Worm (Caenorhabditis elegans) whole organism, L4/young adult: ENCODE data around the gene K10G4.5.

Experiments
- W03F9.2 ChIP-seq: fragments of 150-350 bp; optimal IDR thresholded peaks from 2 replicates; lab custom pipeline; 2014; ENCODE audit warnings: missing biosample characterization, missing genetic modification characterization
- dao-5 ChIP-seq: sonication (generic microtip); optimal IDR thresholded peaks from 2 replicates; lab custom pipeline; 2016; ENCODE audit warnings: missing genotype, missing genetic modification characterization, moderate library complexity, missing compliant biosample characterization
- him-1 ChIP-seq: sonication (generic microtip); optimal IDR thresholded peaks from 2 replicates; lab custom pipeline; 2016; ENCODE audit warnings: missing genotype, missing genetic modification reagents, missing genetic modification characterization, missing compliant biosample characterization

The K10G4.5 gene

DNA sequence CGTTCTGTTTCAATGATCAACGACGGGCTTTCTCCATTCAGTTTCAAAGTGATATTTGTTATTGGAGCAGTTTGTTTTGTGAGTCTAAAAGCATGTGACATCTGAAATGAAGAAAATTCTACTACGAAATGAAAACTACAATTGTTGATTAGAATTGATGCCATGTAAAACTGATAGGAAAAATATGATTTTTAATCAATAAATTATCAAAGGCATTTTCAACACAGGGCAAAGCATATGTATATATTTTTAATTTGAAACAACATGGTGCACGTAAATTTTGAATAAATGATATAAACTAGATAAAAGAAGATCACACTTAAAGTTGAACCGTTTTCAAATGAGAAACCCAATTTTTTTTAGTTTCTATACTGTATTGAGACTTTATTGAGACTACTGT lies at the start of gene K10G4.5:
Gene K10G4.5 (minus strand): TSS at position 101 of the 400 bp plus-strand sequence.
- TF ChIP-seq him-1 (tag; lab: Kevin White, UChicago) (no peak), dao-5 (tag; lab: Kevin White, UChicago) (no peak), W03F9.2 (tag; lab: Kevin White, UChicago) (no peak)

DNA sequence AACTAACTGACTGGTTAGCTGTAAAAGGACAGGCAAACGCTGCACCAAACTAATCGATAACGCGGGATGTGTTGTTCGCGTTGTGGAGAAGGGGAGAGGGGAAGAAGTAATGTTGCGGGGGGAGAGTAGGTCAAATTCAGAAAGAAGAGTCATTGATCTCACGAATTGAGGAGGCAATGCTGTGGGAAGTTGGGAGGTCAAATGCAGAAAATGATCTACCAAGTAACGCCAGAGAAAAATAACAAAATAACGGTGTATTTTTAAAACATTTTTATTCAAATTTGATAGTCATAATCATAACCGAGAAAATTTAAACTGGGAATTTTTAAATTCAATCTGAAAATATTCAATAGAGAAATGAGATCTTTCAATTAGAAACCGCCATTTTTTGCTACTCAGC lies 48.8 kb upstream of the K10G4.5 start, which contains the start of gene lsy-27:
Gene lsy-27 (minus strand): TSS at position 101 of the 400 bp plus-strand sequence.
- TF ChIP-seq him-1 (tag; lab: Kevin White, UChicago) (no peak), dao-5 (tag; lab: Kevin White, UChicago) (no peak), W03F9.2 (tag; lab: Kevin White, UChicago) (no peak)

DNA sequence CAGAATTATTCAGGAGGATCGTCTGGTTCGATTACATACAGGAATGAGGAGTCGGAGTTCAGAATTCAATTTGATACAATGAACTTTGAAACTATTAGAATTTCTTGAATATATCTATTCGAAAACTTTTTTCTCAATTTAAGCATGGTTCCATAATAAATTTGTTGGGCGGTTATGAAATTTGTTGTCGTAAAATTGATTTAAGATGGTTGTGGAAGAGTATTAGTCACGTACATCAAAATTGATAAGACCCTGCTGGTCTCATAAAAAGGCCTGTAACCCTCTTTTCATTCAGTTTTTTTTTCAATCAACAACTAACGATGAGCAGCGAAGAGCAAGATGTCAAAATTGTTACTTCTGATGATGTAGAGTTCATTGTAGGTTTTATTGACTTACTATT lies 46.3 kb upstream of the K10G4.5 start, which contains the start of gene skr-5:
Gene skr-5 (plus strand): TSS at position 301 of the 400 bp plus-strand sequence.
- TF ChIP-seq W03F9.2 (tag; lab: Kevin White, UChicago) (no peak), him-1 (tag; lab: Kevin White, UChicago) (no peak), dao-5 (tag; lab: Kevin White, UChicago) (no peak)

DNA sequence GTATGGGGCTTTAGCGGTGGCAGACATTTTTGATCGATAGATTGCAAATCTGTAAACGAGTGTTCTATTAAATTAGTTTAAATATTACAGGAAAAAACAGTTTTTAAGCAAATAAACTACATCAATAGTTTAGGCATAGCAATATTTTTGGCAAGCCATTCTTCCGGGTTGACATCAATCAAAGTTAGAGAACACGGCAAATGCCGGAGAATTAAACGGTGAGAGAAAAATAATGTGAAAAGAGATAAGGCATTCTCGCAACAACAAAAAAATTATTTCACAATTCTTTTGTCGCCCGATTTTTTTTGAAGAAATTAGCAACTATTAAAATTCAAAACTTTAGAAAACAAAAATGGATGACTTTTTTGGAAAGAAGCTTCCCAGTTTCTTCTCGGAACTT lies 43.6 kb upstream of the K10G4.5 start, which contains the start of the genes fbxa-188 and fbxa-189:
Gene fbxa-188 (minus strand): TSS at position 51 of the 400 bp plus-strand sequence.
Gene fbxa-189 (plus strand): TSS at position 339 of the 400 bp plus-strand sequence.
- TF ChIP-seq him-1 (tag; lab: Kevin White, UChicago): no peak
- TF ChIP-seq W03F9.2 (tag; lab: Kevin White, UChicago): no peak
- no peak for TF ChIP-seq dao-5 (tag; lab: Kevin White, UChicago)

DNA sequence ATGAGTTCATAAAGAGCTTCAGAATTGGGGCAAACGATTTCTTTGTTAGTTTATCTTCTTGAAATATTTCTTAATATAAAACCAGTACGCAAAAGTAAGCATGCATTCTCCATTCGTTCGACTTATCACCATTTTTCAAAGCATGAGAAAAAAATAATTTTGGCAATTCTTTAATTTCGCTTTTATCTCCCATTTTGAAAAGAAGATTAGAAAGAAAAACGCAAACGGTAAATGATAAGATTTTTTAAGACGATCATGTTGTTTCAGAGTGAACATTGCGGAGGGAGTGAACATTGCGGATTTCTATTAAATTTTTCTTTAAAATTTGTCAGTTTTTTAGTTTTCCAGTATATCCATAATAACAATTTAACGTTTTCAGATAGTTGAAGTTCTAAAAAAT lies 38.1 kb upstream of the K10G4.5 start:
- TF ChIP-seq him-1 (tag; lab: Kevin White, UChicago): no peak
- TF ChIP-seq W03F9.2 (tag; lab: Kevin White, UChicago): no peak
- TF ChIP-seq dao-5 (tag; lab: Kevin White, UChicago): no peak

DNA sequence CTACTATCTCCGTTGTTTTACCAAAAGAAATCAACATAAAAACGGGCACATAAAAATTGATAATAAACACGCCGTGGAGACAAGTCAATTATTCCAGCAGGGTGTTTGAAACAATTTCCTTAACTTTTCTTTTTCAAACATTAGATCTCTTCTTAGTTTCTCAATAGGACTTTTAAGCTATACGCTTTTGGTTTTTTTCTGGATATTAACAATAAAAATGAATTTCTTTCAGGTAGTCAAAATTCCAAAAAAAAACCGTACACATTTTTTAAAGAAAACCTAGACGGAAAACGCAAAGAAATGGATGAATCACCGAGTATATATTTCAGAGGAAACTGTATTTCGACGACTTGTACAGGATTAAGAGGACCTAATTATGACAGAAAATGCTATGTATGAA lies 30.1 kb upstream of the K10G4.5 start, which contains the start of gene fbxa-185:
Gene fbxa-185 (plus strand): TSS at position 301 of the 400 bp plus-strand sequence.
- TF ChIP-seq dao-5 (tag; lab: Kevin White, UChicago): no peak
- TF ChIP-seq him-1 (tag; lab: Kevin White, UChicago): no peak
- no peak for TF ChIP-seq W03F9.2 (tag; lab: Kevin White, UChicago)

DNA sequence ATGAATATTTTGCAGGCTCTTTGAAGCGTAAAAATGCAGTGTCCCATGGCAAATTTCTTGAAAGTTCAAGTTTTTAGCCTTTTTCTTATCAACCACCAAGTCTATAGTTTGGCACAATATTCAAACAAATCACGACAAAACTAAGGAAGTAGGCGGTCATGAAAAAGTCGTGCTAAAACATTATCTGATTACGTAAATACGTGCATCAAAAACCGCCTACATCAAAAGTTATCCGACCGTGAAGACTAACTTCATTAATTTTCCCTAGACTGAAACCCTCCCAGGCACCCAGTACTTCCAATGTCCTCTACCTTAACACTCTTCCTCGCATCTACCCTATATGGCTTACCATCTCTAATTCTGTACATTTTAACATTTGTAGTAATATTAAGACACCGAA lies 27.2 kb upstream of the K10G4.5 start, which contains the start of gene srg-44:
Gene srg-44 (plus strand): TSS at position 301 of the 400 bp plus-strand sequence.
- TF ChIP-seq W03F9.2 (tag; lab: Kevin White, UChicago) (no peak), him-1 (tag; lab: Kevin White, UChicago) (no peak)

DNA sequence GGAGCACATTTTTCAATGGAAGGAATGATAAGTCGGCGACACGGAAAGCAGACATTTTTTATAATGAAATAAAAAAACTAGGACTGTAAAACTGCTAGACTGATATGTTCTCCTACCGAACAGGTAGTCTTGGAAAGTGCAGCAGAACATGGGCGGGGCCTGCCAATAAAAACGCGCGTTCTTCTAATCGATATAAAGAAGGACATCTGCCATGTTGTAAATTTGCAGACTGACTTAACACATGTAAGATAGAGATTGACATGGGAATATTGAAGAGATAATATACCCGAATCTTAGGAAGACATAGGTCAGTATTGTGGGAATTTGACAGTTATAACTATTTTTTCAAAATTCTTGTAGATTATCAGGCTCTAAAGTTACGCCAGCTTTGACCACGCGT lies 26.6 kb upstream of the K10G4.5 start, which contains the start of gene sdz-16:
Gene sdz-16 (minus strand): TSS at position 101 of the 400 bp plus-strand sequence.
- no peak for TF ChIP-seq him-1 (tag; lab: Kevin White, UChicago)
- TF ChIP-seq dao-5 (tag; lab: Kevin White, UChicago): no peak
- TF ChIP-seq W03F9.2 (tag; lab: Kevin White, UChicago): no peak

DNA sequence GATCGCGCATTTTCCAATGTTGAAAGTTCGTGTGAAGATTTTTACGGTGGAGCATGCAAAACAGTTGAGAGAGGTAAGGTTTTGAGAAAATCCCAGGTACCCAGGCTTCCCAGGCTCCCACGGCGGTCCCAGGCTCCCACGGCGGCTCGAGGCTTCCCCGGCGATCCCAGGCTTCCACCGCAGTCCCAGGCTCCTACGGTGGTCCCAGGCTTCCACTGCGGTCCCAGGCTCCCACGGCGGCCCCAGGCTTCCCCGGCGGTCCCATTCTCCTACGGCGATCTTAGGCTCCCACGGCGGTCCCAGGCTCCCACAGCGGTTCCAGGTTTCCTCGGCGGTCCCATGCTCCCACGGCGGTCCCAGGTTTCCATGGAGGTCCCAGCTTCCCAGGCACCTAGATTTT lies 22.6 kb upstream of the K10G4.5 start:
- TF ChIP-seq W03F9.2 (tag; lab: Kevin White, UChicago): no peak
- TF ChIP-seq dao-5 (tag; lab: Kevin White, UChicago): no peak
- no peak for TF ChIP-seq him-1 (tag; lab: Kevin White, UChicago)

DNA sequence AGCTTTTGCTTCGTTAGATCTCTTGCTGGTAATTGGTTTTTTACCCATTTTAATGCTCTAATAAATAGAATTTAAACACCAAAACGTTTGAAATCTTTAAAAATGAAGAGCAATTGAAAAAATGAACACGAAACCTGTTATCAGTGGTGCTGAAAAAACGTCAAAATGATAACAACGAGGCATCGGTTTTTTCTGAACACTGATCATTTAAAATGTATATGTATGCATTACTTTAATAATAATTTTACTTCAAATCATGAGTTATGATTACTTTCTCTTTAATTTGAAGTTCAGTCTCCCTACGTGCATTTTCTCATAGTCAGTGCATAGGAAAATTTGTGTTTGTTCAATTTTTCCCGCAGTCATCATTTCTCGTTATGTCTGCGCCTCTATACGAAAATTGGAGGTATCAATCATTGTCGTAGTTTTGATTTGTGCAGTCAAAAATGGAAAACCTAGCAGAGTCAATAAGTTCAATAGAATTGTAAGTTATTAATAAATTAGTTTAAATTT lies 21.2 kb upstream of the K10G4.5 start, which contains the start of gene F31E9.3:
Gene F31E9.3 (plus strand): TSS at position 194 of the 513 bp plus-strand sequence.
- TF ChIP-seq W03F9.2 (tag; lab: Kevin White, UChicago): no peak
- no peak for TF ChIP-seq dao-5 (tag; lab: Kevin White, UChicago)
- no peak for TF ChIP-seq him-1 (tag; lab: Kevin White, UChicago)

DNA sequence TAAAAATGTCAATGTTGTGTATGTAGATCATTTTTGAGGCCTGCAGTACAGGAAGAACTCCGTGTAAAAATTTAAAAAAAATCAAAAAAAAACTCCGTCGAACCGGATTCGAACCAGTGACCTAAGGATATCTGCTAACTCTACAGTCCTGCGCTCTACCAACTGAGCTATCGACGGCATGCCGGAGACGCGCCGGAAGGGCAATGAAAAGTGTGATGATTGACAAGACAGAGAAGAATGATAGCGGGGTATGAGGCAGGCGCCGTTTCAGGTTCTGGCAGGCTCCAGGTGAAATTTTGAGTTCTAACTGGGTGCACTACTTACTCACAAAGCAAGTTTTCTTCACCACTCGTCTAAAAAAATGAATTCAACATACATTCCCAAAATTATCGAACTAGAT lies 16.5 kb upstream of the K10G4.5 start, which contains the start of gene srz-58:
Gene srz-58 (plus strand): TSS at position 362 of the 400 bp plus-strand sequence.
- TF ChIP-seq dao-5 (tag; lab: Kevin White, UChicago) (no peak), W03F9.2 (tag; lab: Kevin White, UChicago) (no peak), him-1 (tag; lab: Kevin White, UChicago) (no peak)

DNA sequence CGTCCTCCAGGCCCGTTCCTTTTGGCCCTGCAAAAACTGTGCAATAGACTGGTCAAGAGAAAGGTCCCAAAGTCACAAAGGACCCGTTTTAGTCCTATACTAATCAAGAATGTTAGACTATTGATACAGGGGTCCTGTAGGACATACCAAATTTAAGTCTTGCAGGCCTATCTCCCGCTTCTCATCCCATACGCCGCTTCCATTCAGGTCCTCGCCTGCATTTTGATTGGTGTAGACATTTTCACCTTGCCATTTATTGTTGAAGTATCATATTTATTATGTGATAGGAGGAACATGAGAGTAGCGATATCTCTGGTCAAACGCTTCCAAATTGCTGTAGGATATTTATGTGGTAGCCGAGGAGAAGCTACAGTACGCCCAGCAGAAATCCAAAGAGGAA lies 16.0 kb upstream of the K10G4.5 start:
- TF ChIP-seq dao-5 (tag; lab: Kevin White, UChicago): no peak
- no peak for TF ChIP-seq W03F9.2 (tag; lab: Kevin White, UChicago)
- TF ChIP-seq him-1 (tag; lab: Kevin White, UChicago): no peak

DNA sequence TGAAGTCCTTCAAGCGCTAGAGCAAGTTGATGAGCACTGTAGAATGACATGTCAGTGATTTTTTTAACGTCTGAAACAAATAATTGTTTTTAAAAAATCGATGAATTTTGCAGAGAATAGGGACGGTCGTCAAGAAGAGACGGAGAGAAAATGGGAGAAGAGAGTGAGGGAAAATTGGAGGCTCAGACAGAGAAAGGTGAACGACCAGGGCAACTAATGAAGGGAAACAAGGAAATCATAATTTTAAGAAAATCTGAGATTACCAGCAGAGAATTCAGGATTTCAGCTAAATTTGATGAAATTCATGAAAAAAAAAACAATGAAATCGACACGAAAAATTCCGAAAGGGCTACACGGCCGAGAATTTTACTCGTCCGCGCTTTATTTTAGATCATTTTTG lies 13.8 kb upstream of the K10G4.5 start, which contains the start of gene F31E9.6:
Gene F31E9.6 (minus strand): TSS at position 91 of the 400 bp plus-strand sequence.
- no peak for TF ChIP-seq W03F9.2 (tag; lab: Kevin White, UChicago)
- no peak for TF ChIP-seq dao-5 (tag; lab: Kevin White, UChicago)
- no peak for TF ChIP-seq him-1 (tag; lab: Kevin White, UChicago)
